Fruit fly (Drosophila melanogaster) whole organism, adult: ENCODE measurements around the gene sr.

Source experiments
- CG11617 ChIP-seq: fragments of 200-800 bp; sonication (Bioruptor generic); optimal IDR thresholded peaks from 2 replicates; lab custom pipeline; 2017; ENCODE audit warnings: mild to moderate bottlenecking, missing biosample characterization, missing genetic modification reagents, missing genetic modification characterization
- CG12768 ChIP-seq: fragments of 200-800 bp; sonication (Bioruptor generic); optimal IDR thresholded peaks from 2 replicates; lab custom pipeline; 2017; ENCODE audit warnings: missing biosample characterization, missing genetic modification characterization, mild to moderate bottlenecking, moderate library complexity, missing genetic modification reagents
- CG14711 ChIP-seq: fragments of 200-800 bp; sonication (Bioruptor generic); optimal IDR thresholded peaks from 2 replicates; lab custom pipeline; 2018; ENCODE audit warnings: missing biosample characterization, mild to moderate bottlenecking, missing genetic modification characterization, moderate library complexity
- CG1620 ChIP-seq: fragments of 200-800 bp; sonication (Bioruptor generic); optimal IDR thresholded peaks from 2 replicates; lab custom pipeline; 2016; ENCODE audit warnings: missing biosample characterization, missing genetic modification characterization
- CG33017 ChIP-seq: fragments of 200-800 bp; sonication (Bioruptor generic); optimal IDR thresholded peaks from 2 replicates; lab custom pipeline; 2018; ENCODE audit warnings: missing biosample characterization, mild to moderate bottlenecking, missing genetic modification characterization, moderate library complexity
- CG5204 ChIP-seq: fragments of 200-800 bp; sonication (Bioruptor generic); optimal IDR thresholded peaks from 2 replicates; lab custom pipeline; 2016; ENCODE audit warnings: missing biosample characterization, missing genetic modification characterization
- CG7045 ChIP-seq: fragments of 200-800 bp; sonication (Bioruptor generic); optimal IDR thresholded peaks from 2 replicates; lab custom pipeline; 2017; ENCODE audit warnings: missing biosample characterization, mild to moderate bottlenecking, missing genetic modification characterization
- CG7101 ChIP-seq: fragments of 200-800 bp; sonication (Bioruptor generic); optimal IDR thresholded peaks from 2 replicates; lab custom pipeline; 2018; ENCODE audit warnings: missing biosample characterization, mild to moderate bottlenecking, missing genetic modification characterization, moderate library complexity
- Clk ChIP-seq: fragments of 200-800 bp; sonication (Bioruptor generic); optimal IDR thresholded peaks from 2 replicates; lab custom pipeline; 2017; ENCODE audit warnings: missing biosample characterization, missing genetic modification characterization
- Crg-1 ChIP-seq: fragments of 200-800 bp; sonication (Bioruptor generic); optimal IDR thresholded peaks from 2 replicates; lab custom pipeline; 2016; ENCODE audit warnings: missing biosample characterization, missing genetic modification characterization
- Hr96 ChIP-seq: fragments of 200-800 bp; sonication (Bioruptor generic); optimal IDR thresholded peaks from 2 replicates; lab custom pipeline; 2016; ENCODE audit warnings: missing biosample characterization, missing genetic modification characterization
- Mnt ChIP-seq: fragments of 200-800 bp; sonication (Bioruptor generic); optimal IDR thresholded peaks from 2 replicates; lab custom pipeline; 2016; ENCODE audit warnings: missing biosample characterization, mild to moderate bottlenecking, missing genetic modification characterization
- bab1 ChIP-seq: fragments of 200-800 bp; sonication (Bioruptor generic); optimal IDR thresholded peaks from 3 replicates; lab custom pipeline; 2019; ENCODE audit warnings: missing biosample characterization, mild to moderate bottlenecking, missing genetic modification characterization, moderate library complexity
- cic ChIP-seq: fragments of 200-800 bp; sonication (Bioruptor generic); optimal IDR thresholded peaks from 2 replicates; lab custom pipeline; 2017; ENCODE audit warnings: missing biosample characterization, mild to moderate bottlenecking, missing genetic modification characterization, moderate library complexity
- cnc ChIP-seq, 2 experiments: fragments of >200 bp; optimal IDR thresholded peaks; 2 replicates each; lab custom pipeline; 2017
- kay ChIP-seq: fragments of 200-800 bp; sonication (Bioruptor generic); peaks from one replicate; lab custom pipeline; 2016; ENCODE audit warnings: missing biosample characterization, missing genetic modification characterization, borderline replicate concordance
- ovo ChIP-seq: fragments of 200-800 bp; sonication (Bioruptor generic); optimal IDR thresholded peaks from 2 replicates; lab custom pipeline; 2016; ENCODE audit warnings: missing biosample characterization, missing genetic modification characterization
- pad ChIP-seq: fragments of 200-800 bp; sonication (Bioruptor generic); optimal IDR thresholded peaks from 3 replicates; lab custom pipeline; 2017; ENCODE audit warnings: missing biosample characterization, missing genetic modification characterization, mild to moderate bottlenecking, moderate library complexity, missing genetic modification reagents
- tj ChIP-seq: fragments of 200-800 bp; sonication (Bioruptor generic); optimal IDR thresholded peaks from 3 replicates; lab custom pipeline; 2017; ENCODE audit warnings: missing biosample characterization, mild to moderate bottlenecking, missing genetic modification characterization, moderate library complexity
- toe ChIP-seq: fragments of 200-800 bp; sonication (Bioruptor generic); optimal IDR thresholded peaks from 2 replicates; lab custom pipeline; 2016; ENCODE audit warnings: missing biosample characterization, missing genetic modification characterization

sr gene

dm6 chr3R:18153698-18154097, 63.1 kb downstream of the sr start:
- TF ChIP-seq CG14711 (no peak), CG33017 (tag; lab: Kevin White, UChicago) (no peak), toe (GFP tag; lab: Kevin White, UChicago) (no peak), bab1 (GFP tag; lab: Kevin White, UChicago) (no peak), CG12768 (GFP tag; lab: Kevin White, UChicago) (no peak), Hr96 (GFP tag; lab: Kevin White, UChicago) (no peak), kay (GFP tag; lab: Kevin White, UChicago) (no peak), CG5204 (GFP tag; lab: Kevin White, UChicago) (no peak), pad (GFP tag; lab: Kevin White, UChicago) (no peak), cnc (optimal IDR thresholded peaks at IDR 0.05; lab: Kevin White, UChicago) (no peak), cic (GFP tag; lab: Kevin White, UChicago) (no peak), Crg-1 (GFP tag; lab: Kevin White, UChicago) (no peak)

dm6 chr3R:18156608-18157007, 66.0 kb downstream of the sr start:
- TF ChIP-seq cic (GFP tag; lab: Kevin White, UChicago) (no peak), CG14711 (no peak), Crg-1 (GFP tag; lab: Kevin White, UChicago) (no peak), toe (GFP tag; lab: Kevin White, UChicago) (no peak), CG7045 (GFP tag; lab: Kevin White, UChicago) (no peak), pad (GFP tag; lab: Kevin White, UChicago) (no peak)

DNA sequence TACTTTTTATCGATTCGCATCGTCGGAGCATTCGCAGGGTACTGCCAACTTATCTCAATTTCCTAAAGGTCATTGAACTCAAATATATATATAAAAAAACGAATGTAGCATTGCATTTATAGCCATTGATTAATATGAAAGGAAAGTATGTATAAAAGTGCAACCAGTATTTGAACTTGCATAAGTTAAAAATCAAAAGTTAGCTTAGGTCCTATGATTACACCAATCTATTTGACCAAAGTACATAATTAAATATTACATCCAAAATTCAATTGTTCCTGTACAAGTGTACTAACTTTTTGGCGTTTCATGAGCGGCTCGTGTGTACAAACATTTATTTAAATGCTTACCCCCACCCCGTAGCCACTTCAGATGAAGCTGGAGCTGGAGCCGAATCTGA, 66.9 kb downstream of the sr start:
- TF ChIP-seq CG7101 (no peak), toe (GFP tag; lab: Kevin White, UChicago) (no peak), pad (GFP tag; lab: Kevin White, UChicago) (no peak), CG1620 (GFP tag; lab: Kevin White, UChicago) (no peak), tj (no peak), Hr96 (GFP tag; lab: Kevin White, UChicago) (no peak), CG7045 (GFP tag; lab: Kevin White, UChicago) (no peak), cic (GFP tag; lab: Kevin White, UChicago) (no peak), Crg-1 (GFP tag; lab: Kevin White, UChicago) (no peak), cnc (optimal IDR thresholded peaks at IDR 0.05; lab: Kevin White, UChicago) (no peak)

dm6 chr3R:18158401-18158800, 67.8 kb downstream of the sr start, which contains the start of gene CG14315:
TSS of gene CG14315 (plus strand) at chr3R:18158701.
- TF ChIP-seq bab1 (GFP tag; lab: Kevin White, UChicago) (no peak), cic (GFP tag; lab: Kevin White, UChicago) (no peak), pad (GFP tag; lab: Kevin White, UChicago) (no peak), ovo (no peak), CG5204 (GFP tag; lab: Kevin White, UChicago) (no peak), CG33017 (tag; lab: Kevin White, UChicago) (no peak), Hr96 (GFP tag; lab: Kevin White, UChicago) (no peak), CG7101 (no peak), toe (GFP tag; lab: Kevin White, UChicago) (no peak)

DNA sequence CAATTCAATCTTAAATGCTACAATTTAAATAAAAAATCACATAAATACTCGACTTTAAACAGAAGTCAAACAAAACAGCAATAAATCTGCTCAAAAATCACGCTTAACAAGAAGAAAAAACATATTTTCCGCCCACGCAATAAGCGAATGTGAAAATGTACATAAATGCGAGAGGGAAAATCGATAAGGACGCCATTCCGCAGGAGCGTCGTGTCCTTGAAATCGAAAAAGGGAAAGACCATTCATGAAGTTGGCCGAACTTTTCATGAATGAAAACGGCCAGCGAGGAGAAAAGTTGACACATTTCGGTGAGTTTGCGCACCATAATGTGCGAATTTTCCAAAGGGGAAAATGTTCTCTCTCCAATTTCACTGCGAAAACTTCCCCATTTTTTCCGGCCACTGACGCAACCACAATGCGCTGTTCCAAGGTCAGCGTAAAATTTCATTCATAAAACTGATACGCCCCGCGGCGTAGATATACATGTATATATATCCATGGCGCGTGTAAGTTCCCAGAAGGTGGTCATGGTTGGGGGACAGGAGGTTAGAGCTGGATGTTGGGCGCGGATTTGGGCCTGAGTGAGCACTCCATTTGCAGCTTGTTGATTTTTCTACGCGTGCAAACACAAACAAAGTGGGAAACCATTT, 69.7 kb downstream of the sr start:
- TF ChIP-seq ovo, result no peak
- peak; percentile 82 for TF ChIP-seq cic (GFP tag; lab: Kevin White, UChicago)
- no peak for TF ChIP-seq CG7101
- TF ChIP-seq pad (GFP tag; lab: Kevin White, UChicago), result peak; percentile 92
- TF ChIP-seq CG7045 (GFP tag; lab: Kevin White, UChicago), result no peak
- TF ChIP-seq CG14711, result no peak
- no peak for TF ChIP-seq Crg-1 (GFP tag; lab: Kevin White, UChicago)

DNA sequence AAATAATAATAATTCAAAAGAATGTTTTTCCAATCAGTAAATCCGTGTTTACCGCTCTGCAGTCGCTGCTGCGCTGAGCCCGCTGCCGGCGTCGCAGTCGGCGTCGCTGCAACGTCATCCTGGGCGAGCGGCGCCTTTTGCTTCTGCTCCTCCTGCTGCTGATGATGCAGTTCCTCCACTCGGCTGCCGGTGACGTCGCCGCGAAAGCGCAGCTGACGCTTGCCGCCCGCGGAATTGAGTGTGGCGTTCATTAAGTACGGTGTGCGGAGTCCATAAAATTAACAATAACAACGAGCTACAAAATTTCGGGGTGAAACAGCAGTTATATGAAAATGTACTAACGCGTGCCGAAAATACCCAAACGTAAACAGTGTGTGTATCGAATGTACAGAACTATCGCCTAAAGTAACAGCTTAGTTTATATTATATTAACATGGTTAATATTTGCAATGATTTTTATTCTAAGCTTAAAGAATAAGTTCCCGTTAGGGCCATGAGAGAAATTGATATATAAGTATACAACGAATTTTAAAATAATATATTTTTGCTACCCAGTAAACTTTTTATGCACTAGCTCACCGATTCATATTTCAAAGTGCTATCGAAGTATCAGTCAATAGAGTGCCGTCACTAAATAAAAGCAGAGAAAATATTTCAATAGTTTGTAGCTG, 73.6 kb downstream of the sr start, which contains the start of the genes CG7218 and Cbp20:
Gene CG7218, minus strand, starts transcription at position 346 of the 671 bp plus-strand sequence.
Gene Cbp20, plus strand, starts transcription at position 610 of the 671 bp plus-strand sequence.
- TF ChIP-seq CG1620 (GFP tag; lab: Kevin White, UChicago) (peak; percentile 80), Crg-1 (GFP tag; lab: Kevin White, UChicago) (peak; percentile 82), Mnt (GFP tag; lab: Kevin White, UChicago) (peak; percentile 44), kay (GFP tag; lab: Kevin White, UChicago) (no peak), Clk (GFP tag; lab: Kevin White, UChicago) (peak; percentile 32), CG14711 (peak; percentile 73), cic (GFP tag; lab: Kevin White, UChicago) (peak; percentile 13), bab1 (GFP tag; lab: Kevin White, UChicago) (peak; percentile 72), CG7101 (peak; percentile 81), ovo (peak; percentile 60), CG11617 (peak; percentile 70), cnc (optimal IDR thresholded peaks at IDR 0.05; lab: Kevin White, UChicago) (no peak), toe (GFP tag; lab: Kevin White, UChicago) (peak; percentile 75), CG5204 (GFP tag; lab: Kevin White, UChicago) (peak; percentile 79), CG12768 (GFP tag; lab: Kevin White, UChicago) (peak; percentile 84), tj (peak; percentile 68), CG7045 (GFP tag; lab: Kevin White, UChicago) (peak; percentile 66), Hr96 (GFP tag; lab: Kevin White, UChicago) (peak; percentile 75), CG33017 (tag; lab: Kevin White, UChicago) (peak; percentile 69), pad (GFP tag; lab: Kevin White, UChicago) (peak; percentile 66)
